Fruit fly (Drosophila melanogaster): ENCODE data around the gene CG8668.

- TF ChIP-seq CG10348 (GFP tag; IDR thresholded peaks at IDR 0.05) (no peak), CG15710 (tag; optimal IDR thresholded peaks at IDR 0.05) (no peak), CG34367 (tag; optimal IDR thresholded peaks at IDR 0.05) (no peak), Snoo (tag; optimal IDR thresholded peaks at IDR 0.05) (no peak), D1 (tag; optimal IDR thresholded peaks at IDR 0.05) (no peak), CG13204 (GFP tag; optimal IDR thresholded peaks at IDR 0.05) (no peak)
Measured at dm6 chr2L:8116632-8117193, 10.1 kb upstream of the CG8668 start.

Data from whole organism, pupa.